Fruit fly (Drosophila melanogaster): ENCODE results near the gene Cpr62Bc.

The Cpr62Bc gene

DNA sequence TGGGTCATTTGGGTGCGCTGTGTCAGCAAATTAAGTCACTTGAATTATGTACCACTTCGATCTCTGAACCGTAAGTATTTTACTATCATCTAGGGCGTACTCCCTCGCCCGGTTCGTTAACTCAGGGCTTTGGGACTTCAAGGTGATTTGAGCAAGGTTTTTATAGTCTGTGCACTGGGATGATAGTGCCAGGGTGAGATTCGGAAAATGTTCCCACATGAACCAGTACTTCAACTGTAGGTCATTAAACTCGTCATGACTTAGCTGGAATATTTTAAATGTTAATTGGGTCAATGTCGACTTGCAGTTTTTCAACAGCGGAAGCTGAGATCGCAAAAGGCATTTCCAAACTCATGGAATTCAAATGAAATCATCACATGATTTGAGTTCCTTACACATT is 13.6 kb upstream of the Cpr62Bc start, which contains the start of gene CNMa:
Gene CNMa, minus strand, starts transcription at position 101 of the 400 bp plus-strand sequence.
- TF ChIP-seq dmrt93B (GFP tag; optimal IDR thresholded peaks at IDR 0.05) = no peak
- TF ChIP-seq usp (GFP tag; optimal IDR thresholded peaks at IDR 0.05) = no peak
- TF ChIP-seq ey (GFP tag; optimal IDR thresholded peaks at IDR 0.05) = no peak
- TF ChIP-seq foxo (GFP tag; optimal IDR thresholded peaks at IDR 0.05) = no peak
- no peak for TF ChIP-seq dl (GFP tag; optimal IDR thresholded peaks at IDR 0.05; ENCODE audit: insufficient read depth in 1 of 2, partially characterized antibody in 2 of 2)
- TF ChIP-seq jim (GFP tag; optimal IDR thresholded peaks at IDR 0.05) = no peak
- no peak for TF ChIP-seq fru (GFP tag; optimal IDR thresholded peaks at IDR 0.05)
- no peak for TF ChIP-seq Hnf4 (GFP tag; optimal IDR thresholded peaks at IDR 0.05)
- no peak for TF ChIP-seq Dif (GFP tag; optimal IDR thresholded peaks at IDR 0.05; ENCODE audit: partially characterized antibody)
- TF ChIP-seq CG9705 (GFP tag; optimal IDR thresholded peaks at IDR 0.05) = no peak
- TF ChIP-seq dsf (GFP tag; optimal IDR thresholded peaks at IDR 0.05; ENCODE audit: borderline replicate concordance) = no peak
- TF ChIP-seq Rel (GFP tag; optimal IDR thresholded peaks at IDR 0.05) = no peak
- no peak for TF ChIP-seq Rel (tag; optimal IDR thresholded peaks at IDR 0.05)
- TF ChIP-seq sage (GFP tag; optimal IDR thresholded peaks at IDR 0.05) = no peak
- TF ChIP-seq Hr83 (GFP tag; optimal IDR thresholded peaks at IDR 0.05; ENCODE audit: poor library complexity, severe bottlenecking) = no peak
- no peak for TF ChIP-seq N (GFP tag; optimal IDR thresholded peaks at IDR 0.05)
- TF ChIP-seq Sp1 (GFP tag; optimal IDR thresholded peaks at IDR 0.05) = no peak
- TF ChIP-seq CrebA (GFP tag; optimal IDR thresholded peaks at IDR 0.05; ENCODE audit: borderline replicate concordance) = no peak
- no peak for TF ChIP-seq sv (GFP tag; optimal IDR thresholded peaks at IDR 0.05)
- no peak for TF ChIP-seq psq (GFP tag; optimal IDR thresholded peaks at IDR 0.05)
- no peak for TF ChIP-seq Vsx2 (GFP tag; optimal IDR thresholded peaks at IDR 0.05; ENCODE audit: partially characterized antibody)

DNA sequence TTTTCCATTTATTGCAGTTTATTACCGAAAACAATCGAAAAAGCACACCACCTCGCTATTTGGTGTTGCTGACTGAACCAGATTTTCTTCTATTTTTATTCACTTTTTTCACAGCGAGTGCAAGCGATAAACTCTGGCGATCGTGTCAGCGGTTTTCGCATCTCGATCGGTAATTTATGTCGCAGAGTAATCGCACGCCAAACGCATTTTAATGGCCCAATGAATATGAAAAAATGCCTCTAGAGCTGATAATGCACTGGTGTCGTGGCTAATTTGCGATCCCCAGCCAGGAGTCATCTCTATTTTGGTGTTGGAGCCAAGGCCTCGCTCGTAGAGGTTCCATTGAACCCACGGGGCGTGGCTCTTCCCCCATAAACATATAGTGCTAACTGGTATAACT is 11.4 kb upstream of the Cpr62Bc start:
- TF ChIP-seq fru (GFP tag; optimal IDR thresholded peaks at IDR 0.05) (no peak), brk (GFP tag; optimal IDR thresholded peaks at IDR 0.05) (no peak), Dif (GFP tag; optimal IDR thresholded peaks at IDR 0.05; ENCODE audit: partially characterized antibody) (no peak), sv (GFP tag; optimal IDR thresholded peaks at IDR 0.05) (no peak), psq (GFP tag; optimal IDR thresholded peaks at IDR 0.05) (no peak), GATAd (GFP tag; optimal IDR thresholded peaks at IDR 0.05) (no peak), OdsH (GFP tag; optimal IDR thresholded peaks at IDR 0.05) (no peak), CG32264 (GFP tag; optimal IDR thresholded peaks at IDR 0.05) (no peak), N (GFP tag; optimal IDR thresholded peaks at IDR 0.05) (no peak), ey (GFP tag; optimal IDR thresholded peaks at IDR 0.05) (no peak), h (GFP tag; optimal IDR thresholded peaks at IDR 0.05) (no peak), Vsx2 (GFP tag; optimal IDR thresholded peaks at IDR 0.05; ENCODE audit: partially characterized antibody) (no peak), pan (optimal IDR thresholded peaks at IDR 0.05) (no peak)

DNA sequence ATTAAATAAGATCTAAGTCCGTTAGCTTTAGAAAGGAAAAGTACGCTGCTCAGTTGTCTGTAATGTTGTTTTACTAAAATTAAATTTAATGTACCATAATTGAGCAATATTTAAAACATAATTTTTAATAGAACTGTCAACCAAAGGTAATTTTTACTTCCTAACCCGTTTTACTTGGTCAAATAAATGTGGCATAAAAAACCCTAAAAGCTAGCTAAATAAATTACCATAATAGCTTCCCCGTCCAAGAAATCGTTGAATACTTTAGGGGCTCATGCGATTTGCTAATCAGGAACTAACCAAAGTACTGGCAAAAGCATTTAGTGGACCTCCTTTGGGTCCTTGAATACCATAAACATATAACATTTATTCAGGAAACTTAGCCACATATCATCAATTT is 8.6 kb upstream of the Cpr62Bc start:
- TF ChIP-seq N (GFP tag; optimal IDR thresholded peaks at IDR 0.05) (peak; percentile 14), Myc (optimal IDR thresholded peaks at IDR 0.05) (peak; percentile 67), dl (GFP tag; optimal IDR thresholded peaks at IDR 0.05; ENCODE audit: insufficient read depth in 1 of 2, partially characterized antibody in 2 of 2) (no peak), Vsx2 (GFP tag; optimal IDR thresholded peaks at IDR 0.05; ENCODE audit: partially characterized antibody) (peak; percentile 52)

DNA sequence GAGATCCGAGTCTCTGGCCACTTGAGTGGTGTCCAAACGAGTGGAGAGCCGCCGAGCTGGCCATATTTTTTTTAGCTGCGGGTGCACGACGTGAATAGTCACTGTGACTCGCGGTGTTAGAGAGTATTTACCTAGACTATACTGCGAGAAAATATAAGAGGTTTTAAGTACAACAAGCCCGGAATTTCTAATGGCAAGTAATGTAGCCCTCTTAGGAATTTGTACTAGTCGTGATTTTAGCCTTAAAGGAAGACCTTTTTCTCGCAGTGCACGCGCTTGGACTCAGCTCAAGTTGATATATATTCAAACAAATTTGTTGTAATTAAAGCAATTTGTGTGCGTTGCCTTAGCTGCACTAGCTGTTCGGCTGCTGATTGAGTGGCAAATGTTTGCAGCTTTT is 2.7 kb upstream of the Cpr62Bc start:
- no peak for TF ChIP-seq pan (optimal IDR thresholded peaks at IDR 0.05)
- TF ChIP-seq usp (GFP tag; optimal IDR thresholded peaks at IDR 0.05) = no peak
- no peak for TF ChIP-seq sv (GFP tag; optimal IDR thresholded peaks at IDR 0.05)
- no peak for TF ChIP-seq rgr (GFP tag; optimal IDR thresholded peaks at IDR 0.05)
- no peak for TF ChIP-seq N (GFP tag; optimal IDR thresholded peaks at IDR 0.05)
- TF ChIP-seq Jra (GFP tag; optimal IDR thresholded peaks at IDR 0.05) = no peak
- no peak for TF ChIP-seq jim (GFP tag; optimal IDR thresholded peaks at IDR 0.05)
- TF ChIP-seq Sp1 (GFP tag; optimal IDR thresholded peaks at IDR 0.05) = no peak
- TF ChIP-seq CG9705 (GFP tag; optimal IDR thresholded peaks at IDR 0.05) = no peak
- no peak for TF ChIP-seq Hnf4 (GFP tag; optimal IDR thresholded peaks at IDR 0.05)
- no peak for TF ChIP-seq Hr78 (GFP tag; optimal IDR thresholded peaks at IDR 0.05)
- no peak for TF ChIP-seq tai (GFP tag; optimal IDR thresholded peaks at IDR 0.05)
- no peak for TF ChIP-seq dmrt93B (GFP tag; optimal IDR thresholded peaks at IDR 0.05)
- no peak for TF ChIP-seq Myc (optimal IDR thresholded peaks at IDR 0.05)
- no peak for TF ChIP-seq psq (GFP tag; optimal IDR thresholded peaks at IDR 0.05)
- no peak for TF ChIP-seq h (GFP tag; optimal IDR thresholded peaks at IDR 0.05)
- TF ChIP-seq Rel (GFP tag; optimal IDR thresholded peaks at IDR 0.05) = no peak
- no peak for TF ChIP-seq Rel (tag; optimal IDR thresholded peaks at IDR 0.05)
- no peak for TF ChIP-seq sage (GFP tag; optimal IDR thresholded peaks at IDR 0.05)
- no peak for TF ChIP-seq HLH106 (tag; optimal IDR thresholded peaks at IDR 0.05)

All from whole organism, wandering third instar larva.